Fruit fly (Drosophila melanogaster): ENCODE data around the gene B-H1.

B-H1 gene

DNA sequence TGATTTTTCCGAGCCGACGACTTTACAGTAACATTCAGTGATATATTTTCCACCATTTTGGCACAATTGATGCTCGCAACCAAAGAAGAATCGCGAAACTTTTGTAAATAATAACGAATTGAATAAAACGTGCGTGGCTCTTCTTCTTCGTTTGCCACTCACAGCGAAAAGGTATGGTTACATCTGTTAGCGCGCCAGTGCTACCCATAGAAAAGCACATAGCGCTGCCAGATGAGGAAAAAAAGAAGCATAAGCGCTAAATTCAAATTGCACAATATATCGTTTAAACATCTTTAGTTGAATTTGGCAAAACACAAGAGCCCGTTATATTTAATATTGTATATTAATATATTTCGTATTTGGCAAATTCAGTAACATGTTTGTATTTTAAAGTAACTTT lies 24.7 kb downstream of the B-H1 start, which contains the start of gene CG8611:
Gene CG8611 (minus strand): TSS at position 159 of the 400 bp plus-strand sequence.
- TF ChIP-seq CG6808 (GFP tag; optimal IDR thresholded peaks at IDR 0.05) (peak; percentile 100), Smox (GFP tag; optimal IDR thresholded peaks at IDR 0.05) (no peak), CG3919 (GFP tag; optimal IDR thresholded peaks at IDR 0.05) (no peak)

DNA sequence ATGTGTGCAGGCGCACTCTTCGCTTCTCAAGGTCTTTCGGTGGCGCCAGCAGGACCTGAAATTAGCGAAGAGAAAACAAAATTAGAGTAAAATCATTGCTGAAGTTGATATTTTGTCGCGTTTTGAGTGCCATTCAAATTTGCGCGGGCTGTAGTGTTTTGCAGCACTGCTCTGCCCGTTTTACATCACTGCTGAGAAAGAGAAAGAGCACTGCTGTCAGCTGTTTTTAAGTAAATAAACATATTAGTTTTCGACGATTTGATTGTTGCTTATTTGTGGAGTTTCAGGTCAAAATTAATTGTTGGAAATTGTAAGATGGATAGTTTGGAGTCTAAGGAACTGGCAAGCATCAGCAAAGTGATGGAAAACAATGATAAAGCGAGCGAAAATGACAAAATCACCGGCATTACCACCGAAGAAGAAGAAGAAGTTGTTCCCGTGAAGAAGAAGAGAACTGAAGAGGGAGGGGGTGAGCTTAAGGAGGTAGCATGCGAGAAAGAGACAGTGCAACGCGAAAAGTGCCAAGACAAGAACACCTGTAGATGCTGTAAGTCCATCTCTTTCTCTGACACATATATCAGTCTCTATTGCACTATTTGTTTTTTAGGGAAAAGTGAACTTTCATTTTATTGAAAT lies 26.1 kb downstream of the B-H1 start, which contains the start of gene ENGase:
Gene ENGase (plus strand): TSS at position 282 of the 636 bp plus-strand sequence.
- TF ChIP-seq svp (GFP tag) (peak; percentile 51), CG1621 (tag; optimal IDR thresholded peaks at IDR 0.05) (no peak), esn (GFP tag; optimal IDR thresholded peaks at IDR 0.05) (peak; percentile 2), ss (GFP tag; optimal IDR thresholded peaks at IDR 0.05) (no peak), fkh (GFP tag; optimal IDR thresholded peaks at IDR 0.05) (peak; percentile 97), Met (GFP tag; optimal IDR thresholded peaks at IDR 0.05) (no peak), CG6808 (GFP tag; optimal IDR thresholded peaks at IDR 0.05) (peak; percentile 54), pdm3 (GFP tag; optimal IDR thresholded peaks at IDR 0.05) (no peak), lz (GFP tag; optimal IDR thresholded peaks at IDR 0.05) (no peak), achi (GFP tag; optimal IDR thresholded peaks at IDR 0.05) (peak; percentile 16), CG8319 (GFP tag; optimal IDR thresholded peaks at IDR 0.05) (no peak), Eip93F (GFP tag; optimal IDR thresholded peaks at IDR 0.05) (no peak)

DNA sequence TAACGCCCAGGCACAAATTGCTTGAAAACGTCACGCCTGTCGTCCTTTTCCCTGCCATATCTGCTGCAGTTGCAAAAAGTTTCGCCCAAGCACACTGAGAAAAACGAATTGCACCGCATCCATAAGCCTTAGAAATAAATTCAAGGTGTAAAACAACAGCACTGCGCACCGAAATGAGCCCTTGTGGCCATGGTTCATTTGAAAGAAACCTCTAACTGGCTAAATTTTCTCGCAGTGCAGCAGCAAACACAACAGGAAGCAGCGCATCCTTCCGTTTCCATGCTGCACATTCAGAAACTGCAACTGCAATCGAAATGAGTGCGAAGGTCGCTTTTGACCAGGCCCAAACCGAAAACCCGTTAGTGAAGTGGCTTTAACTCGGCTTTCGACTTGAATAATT lies 27.1 kb downstream of the B-H1 start:
- TF ChIP-seq CG15336 (GFP tag; IDR thresholded peaks at IDR 0.05) (peak; percentile 43; the same call in 1 of the 2 replicates), CG8632 (GFP tag; optimal IDR thresholded peaks at IDR 0.05) (no peak), Ets96B (tag; optimal IDR thresholded peaks at IDR 0.05) (no peak), Gug (GFP tag; IDR thresholded peaks at IDR 0.05) (no peak), acj6 (GFP tag; optimal IDR thresholded peaks at IDR 0.05) (peak; percentile 23), CG6163 (GFP tag; IDR thresholded peaks at IDR 0.05) (peak; percentile 66; the same call in 2 of the 3 replicates), CG6792 (GFP tag; optimal IDR thresholded peaks at IDR 0.05) (no peak), ss (GFP tag; optimal IDR thresholded peaks at IDR 0.05) (no peak), Met (GFP tag; optimal IDR thresholded peaks at IDR 0.05) (peak; percentile 25), Smox (GFP tag; optimal IDR thresholded peaks at IDR 0.05) (no peak), Blimp-1 (GFP tag; optimal IDR thresholded peaks at IDR 0.05) (no peak), CG3919 (GFP tag; optimal IDR thresholded peaks at IDR 0.05) (no peak), Sox14 (GFP tag; optimal IDR thresholded peaks at IDR 0.05) (no peak), net (GFP tag; optimal IDR thresholded peaks at IDR 0.05) (no peak), vri (GFP tag; optimal IDR thresholded peaks at IDR 0.05) (no peak), CG6808 (GFP tag; optimal IDR thresholded peaks at IDR 0.05) (no peak), fd59A (GFP tag; optimal IDR thresholded peaks at IDR 0.05) (no peak), Eip75B (GFP tag; optimal IDR thresholded peaks at IDR 0.05) (no peak), CG32006 (GFP tag; optimal IDR thresholded peaks at IDR 0.05) (peak; percentile 22), Hr4 (GFP tag; optimal IDR thresholded peaks at IDR 0.05) (no peak), CG6854 (GFP tag; optimal IDR thresholded peaks at IDR 0.05) (no peak), salr (GFP tag; optimal IDR thresholded peaks at IDR 0.05) (no peak), CG34406 (GFP tag; optimal IDR thresholded peaks at IDR 0.05) (no peak), topi (GFP tag; optimal IDR thresholded peaks at IDR 0.05) (peak; percentile 28), eg (GFP tag; IDR thresholded peaks at IDR 0.05) (no peak), fd85E (GFP tag; optimal IDR thresholded peaks at IDR 0.05) (no peak), Eip93F (GFP tag; optimal IDR thresholded peaks at IDR 0.05) (no peak), fkh (GFP tag; optimal IDR thresholded peaks at IDR 0.05) (no peak), CG10669 (GFP tag; optimal IDR thresholded peaks at IDR 0.05) (no peak), CG11762 (GFP tag; optimal IDR thresholded peaks at IDR 0.05; ENCODE audit: insufficient read depth) (no peak), CG8119 (GFP tag; IDR thresholded peaks at IDR 0.05) (no peak), CG9139 (GFP tag; optimal IDR thresholded peaks at IDR 0.05) (no peak), CG6276 (GFP tag; optimal IDR thresholded peaks at IDR 0.05) (no peak), CG16779 (tag; optimal IDR thresholded peaks at IDR 0.05) (no peak), CG11294 (GFP tag; IDR thresholded peaks at IDR 0.05) (0 out of 2 replicates have a peak, but pooled peaks have one; percentile 25), CG10631 (GFP tag; optimal IDR thresholded peaks at IDR 0.05) (peak; percentile 34), CG4318 (GFP tag; optimal IDR thresholded peaks at IDR 0.05) (no peak), dac (GFP tag; optimal IDR thresholded peaks at IDR 0.05) (no peak), CG31627 (GFP tag; optimal IDR thresholded peaks at IDR 0.05) (peak; percentile 20)

Measured in whole organism, prepupa.